Worm (Caenorhabditis elegans): ENCODE measurements around the gene Y67D8A.2.

Gene Y67D8A.2

DNA sequence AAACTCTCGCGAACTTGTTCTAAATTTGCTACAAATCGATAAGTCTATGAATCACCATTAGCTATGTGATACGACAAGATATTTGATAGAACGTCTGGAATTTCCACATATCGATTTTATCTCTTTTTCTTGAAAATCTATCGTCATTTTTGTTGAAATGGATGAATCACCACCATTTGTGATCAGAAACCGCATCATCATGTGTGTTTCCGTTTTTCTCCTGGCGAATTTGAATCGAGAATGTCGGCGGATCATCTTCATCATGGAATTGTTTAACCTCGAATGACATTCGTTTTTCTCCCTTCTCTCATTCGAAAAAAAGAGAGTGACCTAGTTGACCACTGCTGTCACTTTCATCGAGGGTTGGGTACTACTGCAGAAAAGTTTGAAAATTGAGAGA is 12.0 kb downstream of the Y67D8A.2 start:
- TF ChIP-seq hmbx-1 (tag; optimal IDR thresholded peaks at IDR 0.05) (no peak), scrt-1 (GFP tag; IDR thresholded peaks at IDR 0.05) (no peak), B0310.2 (tag; optimal IDR thresholded peaks at IDR 0.05) (no peak), aly-1 (tag; optimal IDR thresholded peaks at IDR 0.05) (no peak), sea-1 (GFP tag; conservative IDR thresholded peaks at IDR 0.05) (no peak), ama-1 (optimal IDR thresholded peaks at IDR 0.05) (no peak), tbx-11 (GFP tag; IDR thresholded peaks at IDR 0.05) (no peak), hmg-4 (GFP tag; optimal IDR thresholded peaks at IDR 0.05) (no peak), tbx-37 (GFP tag; conservative IDR thresholded peaks at IDR 0.05) (no peak), F13C5.2 (tag; optimal IDR thresholded peaks at IDR 0.05) (no peak), ets-7 (tag; optimal IDR thresholded peaks at IDR 0.05) (no peak)

DNA sequence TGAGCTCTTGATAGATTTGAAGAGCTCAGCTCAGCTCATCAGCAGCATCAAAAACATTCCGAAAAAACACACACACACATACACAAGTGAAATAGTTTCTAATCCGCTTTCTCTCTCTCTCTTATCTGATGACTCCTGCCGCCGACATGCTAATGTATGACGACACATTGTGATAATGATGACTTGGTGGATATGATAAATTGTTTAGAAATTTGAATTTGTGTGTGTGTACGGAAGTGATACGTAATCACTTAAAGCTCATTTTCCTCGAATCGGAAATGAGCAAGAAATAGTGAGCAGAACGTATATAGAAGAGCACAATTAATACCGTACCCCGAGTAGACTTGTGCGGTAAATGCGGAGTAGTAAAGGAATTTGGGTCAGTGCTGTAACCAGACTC is 24.6 kb downstream of the Y67D8A.2 start:
- TF ChIP-seq pes-1 (GFP tag; IDR thresholded peaks at IDR 0.05) (no peak), aly-1 (tag; optimal IDR thresholded peaks at IDR 0.05) (no peak), B0310.2 (tag; optimal IDR thresholded peaks at IDR 0.05) (no peak), hnd-1 (tag; optimal IDR thresholded peaks at IDR 0.05) (no peak), ceh-13 (GFP tag; optimal IDR thresholded peaks at IDR 0.05) (no peak), ceh-36 (tag; optimal IDR thresholded peaks at IDR 0.05) (no peak), tbx-37 (GFP tag; conservative IDR thresholded peaks at IDR 0.05) (no peak), flt-1 (GFP tag; IDR thresholded peaks at IDR 0.05) (no peak)

DNA sequence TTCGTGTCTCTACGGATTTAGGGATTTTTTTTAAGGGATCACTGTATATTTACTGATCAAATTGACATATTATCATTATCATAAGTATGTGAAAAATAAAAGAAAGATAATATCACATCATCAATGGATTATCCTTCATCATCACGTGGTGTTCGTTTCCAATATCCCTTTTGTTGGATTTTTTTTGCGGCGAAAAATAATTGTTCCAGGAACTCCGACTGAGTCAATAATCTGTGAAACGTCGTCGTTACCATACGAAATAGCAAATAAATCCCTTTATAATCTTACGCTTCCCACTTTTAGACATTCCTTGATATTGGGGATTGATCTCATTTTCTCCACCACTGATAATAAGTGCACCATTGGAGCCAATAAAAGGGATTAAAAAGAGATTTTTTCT is 27.8 kb downstream of the Y67D8A.2 start:
- no peak for TF ChIP-seq tbx-37 (GFP tag; conservative IDR thresholded peaks at IDR 0.05)
- no peak for TF ChIP-seq tra-4 (tag; optimal IDR thresholded peaks at IDR 0.05)
- TF ChIP-seq tbx-11 (GFP tag; IDR thresholded peaks at IDR 0.05) = no peak
- no peak for TF ChIP-seq F13C5.2 (tag; optimal IDR thresholded peaks at IDR 0.05)
- no peak for TF ChIP-seq ceh-36 (tag; optimal IDR thresholded peaks at IDR 0.05)
- no peak for TF ChIP-seq ceh-13 (GFP tag; optimal IDR thresholded peaks at IDR 0.05)
- no peak for TF ChIP-seq sea-1 (GFP tag; conservative IDR thresholded peaks at IDR 0.05)
- no peak for TF ChIP-seq ets-7 (tag; optimal IDR thresholded peaks at IDR 0.05)
- no peak for TF ChIP-seq hnd-1 (tag; optimal IDR thresholded peaks at IDR 0.05)
- TF ChIP-seq aly-1 (tag; optimal IDR thresholded peaks at IDR 0.05) = no peak
- TF ChIP-seq flt-1 (GFP tag; IDR thresholded peaks at IDR 0.05) = no peak
- no peak for TF ChIP-seq ama-1 (optimal IDR thresholded peaks at IDR 0.05)
- TF ChIP-seq B0310.2 (tag; optimal IDR thresholded peaks at IDR 0.05) = no peak

DNA sequence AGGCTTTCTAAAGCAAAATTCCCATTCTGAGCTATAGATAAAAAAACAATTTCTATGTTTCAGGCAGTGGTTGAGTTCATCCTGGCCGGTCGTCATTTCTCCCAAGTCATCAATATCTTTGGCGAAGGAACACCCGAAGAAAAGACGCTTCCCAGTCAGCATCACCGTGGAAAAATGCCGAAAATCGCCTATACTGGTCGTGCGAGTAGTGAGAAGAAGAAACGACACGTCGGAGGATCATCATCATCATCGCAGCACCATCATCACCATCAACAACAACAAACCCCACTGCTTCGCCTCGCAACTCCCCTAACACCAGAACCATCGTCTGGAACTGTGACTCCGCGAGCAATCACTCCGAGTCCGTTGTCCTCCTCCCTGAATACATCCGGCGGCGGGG is 29.3 kb downstream of the Y67D8A.2 start:
- TF ChIP-seq scrt-1 (GFP tag; IDR thresholded peaks at IDR 0.05) (no peak), tbx-37 (GFP tag; conservative IDR thresholded peaks at IDR 0.05) (no peak), B0310.2 (tag; optimal IDR thresholded peaks at IDR 0.05) (no peak)

DNA sequence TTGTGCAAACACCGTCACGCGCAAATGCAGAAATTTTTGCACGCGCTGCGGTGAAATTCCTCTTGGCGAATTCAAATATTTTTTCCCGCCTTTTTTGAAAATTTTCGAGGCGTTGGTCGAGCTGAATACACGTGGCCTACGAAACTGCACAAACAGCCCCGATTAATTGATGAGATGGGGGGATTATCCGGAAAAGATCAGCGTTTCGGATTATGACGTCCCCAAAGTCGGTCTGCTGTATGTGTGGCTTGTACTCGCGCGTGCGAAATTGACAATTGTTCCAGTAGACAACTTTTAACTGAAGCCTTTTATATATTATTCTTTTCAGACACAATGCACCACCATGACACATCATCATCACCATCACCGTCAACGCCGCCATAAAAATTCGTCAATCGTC is 29.8 kb downstream of the Y67D8A.2 start:
- TF ChIP-seq ets-7 (tag; optimal IDR thresholded peaks at IDR 0.05) = no peak
- no peak for TF ChIP-seq F13C5.2 (tag; optimal IDR thresholded peaks at IDR 0.05)

DNA sequence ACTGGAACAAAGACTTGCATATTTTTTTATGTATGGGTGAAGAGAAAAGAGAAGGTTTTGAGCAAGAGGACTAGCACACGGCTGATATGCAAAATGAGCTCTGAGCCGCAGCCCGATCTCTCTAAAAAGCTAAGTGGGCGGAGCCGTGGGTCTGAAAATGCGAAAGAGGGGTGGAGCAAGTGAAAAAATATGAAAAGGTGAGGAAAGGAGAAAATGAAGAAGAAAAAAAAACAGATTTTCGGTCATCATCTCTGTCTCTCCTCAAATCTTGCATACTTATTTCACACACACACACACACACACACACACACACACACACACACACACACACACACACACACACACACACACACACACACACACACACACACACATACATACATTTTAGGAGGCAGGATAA is 32.2 kb downstream of the Y67D8A.2 start, which contains the start of gene dmd-9:
Gene dmd-9, minus strand, starts transcription at position 101 of the 400 bp plus-strand sequence.
- TF ChIP-seq ceh-36 (tag; optimal IDR thresholded peaks at IDR 0.05) (no peak), sea-1 (GFP tag; conservative IDR thresholded peaks at IDR 0.05) (no peak), tbx-11 (GFP tag; IDR thresholded peaks at IDR 0.05) (no peak), ceh-13 (GFP tag; optimal IDR thresholded peaks at IDR 0.05) (no peak), ets-7 (tag; optimal IDR thresholded peaks at IDR 0.05) (no peak), F13C5.2 (tag; optimal IDR thresholded peaks at IDR 0.05) (no peak), flt-1 (GFP tag; IDR thresholded peaks at IDR 0.05) (no peak), hnd-1 (tag; optimal IDR thresholded peaks at IDR 0.05) (no peak), aly-1 (tag; optimal IDR thresholded peaks at IDR 0.05) (no peak), tra-4 (tag; optimal IDR thresholded peaks at IDR 0.05) (no peak)

DNA sequence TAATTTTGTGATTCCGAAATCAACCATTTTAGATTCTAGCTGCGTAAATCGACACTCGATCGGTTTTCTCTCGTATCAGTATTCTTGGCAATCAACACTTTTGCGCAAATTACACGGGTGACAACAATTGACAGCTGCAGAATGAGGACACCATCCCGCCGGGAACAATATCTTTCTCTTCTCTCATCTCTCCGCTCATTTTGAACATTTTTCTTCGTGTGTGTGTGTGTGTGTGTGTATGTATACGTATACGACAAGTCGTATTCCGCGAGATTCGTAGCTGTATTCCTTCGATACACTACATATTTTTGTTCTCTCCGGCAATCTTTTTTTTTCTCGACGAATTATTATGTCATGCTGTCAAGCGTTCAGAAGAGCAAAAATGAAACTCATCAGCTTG is 34.6 kb downstream of the Y67D8A.2 start:
- TF ChIP-seq tra-4 (tag; optimal IDR thresholded peaks at IDR 0.05) (no peak), hmbx-1 (tag; optimal IDR thresholded peaks at IDR 0.05) (no peak), ceh-36 (tag; optimal IDR thresholded peaks at IDR 0.05) (no peak), tbx-11 (GFP tag; IDR thresholded peaks at IDR 0.05) (no peak), flt-1 (GFP tag; IDR thresholded peaks at IDR 0.05) (no peak), ets-7 (tag; optimal IDR thresholded peaks at IDR 0.05) (no peak), tbx-37 (GFP tag; conservative IDR thresholded peaks at IDR 0.05) (no peak), hnd-1 (tag; optimal IDR thresholded peaks at IDR 0.05) (no peak), pes-1 (GFP tag; IDR thresholded peaks at IDR 0.05) (no peak), sea-1 (GFP tag; conservative IDR thresholded peaks at IDR 0.05) (no peak), ama-1 (optimal IDR thresholded peaks at IDR 0.05) (no peak), aly-1 (tag; optimal IDR thresholded peaks at IDR 0.05) (no peak), hmg-4 (GFP tag; optimal IDR thresholded peaks at IDR 0.05) (no peak), F13C5.2 (tag; optimal IDR thresholded peaks at IDR 0.05) (no peak)

DNA sequence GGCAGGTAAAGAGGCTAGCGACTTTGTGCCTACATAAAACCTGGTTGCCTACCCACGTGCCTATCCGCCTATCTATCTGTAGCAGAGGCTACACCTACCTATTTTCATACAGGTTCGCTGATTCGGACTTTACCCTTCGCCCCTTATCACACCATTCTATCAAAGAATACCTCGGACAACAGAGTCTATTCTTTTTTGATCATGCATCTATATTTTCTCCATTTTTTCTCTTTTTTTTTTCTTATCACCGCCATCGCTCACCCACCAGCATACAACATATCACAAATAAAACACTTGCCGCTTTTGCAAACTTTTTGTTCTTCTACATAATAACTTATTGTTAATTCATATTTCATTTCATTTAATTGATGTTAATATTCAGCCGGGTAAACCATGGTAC is 36.3 kb downstream of the Y67D8A.2 start, which contains the start of gene T26C12.1:
Gene T26C12.1, plus strand, starts transcription at position 383 of the 400 bp plus-strand sequence.
- TF ChIP-seq tbx-37 (GFP tag; conservative IDR thresholded peaks at IDR 0.05) = no peak
- no peak for TF ChIP-seq F13C5.2 (tag; optimal IDR thresholded peaks at IDR 0.05)
- TF ChIP-seq B0310.2 (tag; optimal IDR thresholded peaks at IDR 0.05) = no peak
- TF ChIP-seq ama-1 (optimal IDR thresholded peaks at IDR 0.05) = no peak

DNA sequence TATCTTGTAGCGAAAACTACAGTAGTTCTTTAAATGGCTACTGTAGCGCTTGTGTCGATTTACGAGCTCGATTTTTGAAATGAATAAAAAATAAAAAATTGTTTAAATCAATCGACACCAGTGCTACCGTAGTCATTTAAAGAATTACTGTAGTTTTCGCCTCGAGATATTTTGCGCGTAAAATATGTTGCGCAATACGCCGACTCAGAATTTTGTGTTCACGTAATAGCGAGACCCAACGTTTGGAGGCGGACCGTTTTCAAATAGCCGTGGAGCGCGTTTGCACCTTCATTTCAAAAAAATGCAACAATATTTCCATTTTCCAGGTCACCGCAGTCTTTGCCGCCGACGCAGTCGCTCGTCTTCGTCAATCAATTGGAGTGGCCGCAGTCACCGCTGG is 38.0 kb downstream of the Y67D8A.2 start:
- TF ChIP-seq F13C5.2 (tag; optimal IDR thresholded peaks at IDR 0.05) (no peak), scrt-1 (GFP tag; IDR thresholded peaks at IDR 0.05) (no peak), hnd-1 (tag; optimal IDR thresholded peaks at IDR 0.05) (no peak), ama-1 (optimal IDR thresholded peaks at IDR 0.05) (no peak), hmg-4 (GFP tag; optimal IDR thresholded peaks at IDR 0.05) (no peak), tbx-11 (GFP tag; IDR thresholded peaks at IDR 0.05) (no peak), tbx-37 (GFP tag; conservative IDR thresholded peaks at IDR 0.05) (no peak), ceh-13 (GFP tag; optimal IDR thresholded peaks at IDR 0.05) (no peak), hmbx-1 (tag; optimal IDR thresholded peaks at IDR 0.05) (no peak), sea-1 (GFP tag; conservative IDR thresholded peaks at IDR 0.05) (no peak), tra-4 (tag; optimal IDR thresholded peaks at IDR 0.05) (no peak), ceh-36 (tag; optimal IDR thresholded peaks at IDR 0.05) (no peak), pes-1 (GFP tag; IDR thresholded peaks at IDR 0.05) (no peak), flt-1 (GFP tag; IDR thresholded peaks at IDR 0.05) (no peak)

All from whole organism, early embryonic.